Worm (Caenorhabditis elegans) whole organism, young adult: ENCODE results near the gene atf-7.

Experiments used
- B0019.2 ChIP-seq: fragments of 200-800 bp; sonication (Bioruptor generic); conservative IDR thresholded peaks from 2 replicates; pipeline ENCODE4 v1.3.6; 2022; ENCODE audit warnings: missing genetic modification reagents, missing genetic modification characterization, missing compliant biosample characterization
- F22D6.2 ChIP-seq: sonication (generic microtip); optimal IDR thresholded peaks from 2 replicates; lab custom pipeline; 2016; ENCODE audit warnings: mild to moderate bottlenecking, missing genetic modification characterization, missing compliant biosample characterization
- F33H1.4 ChIP-seq: fragments of 200-800 bp; sonication (Bioruptor generic); IDR thresholded peaks from 2 replicates; pipeline ENCODE4 v1.3.6; 2022; ENCODE audit warnings: missing genetic modification reagents, missing genetic modification characterization, missing compliant biosample characterization
- F52B5.7 ChIP-seq: sonication (generic microtip); optimal IDR thresholded peaks from 2 replicates; lab custom pipeline; 2016; ENCODE audit warnings: mild to moderate bottlenecking, missing genetic modification characterization, missing compliant biosample characterization
- F57A8.1 ChIP-seq: fragments of 200-800 bp; sonication (Bioruptor generic); optimal IDR thresholded peaks from 2 replicates; lab custom pipeline; 2018; ENCODE audit warnings: mild to moderate bottlenecking, missing genetic modification characterization, moderate library complexity, missing compliant biosample characterization
- K11D2.4 ChIP-seq: fragments of 200-800 bp; sonication (Bioruptor generic); IDR thresholded peaks from 2 replicates; pipeline ENCODE4 v1.3.6; 2022; ENCODE audit warnings: missing genetic modification reagents, missing genetic modification characterization, missing compliant biosample characterization
- T26A5.8 ChIP-seq: sonication (generic microtip); optimal IDR thresholded peaks from 2 replicates; lab custom pipeline; 2016; ENCODE audit warnings: missing genetic modification characterization, missing compliant biosample characterization
- ZK185.1 ChIP-seq: sonication (generic microtip); optimal IDR thresholded peaks from 2 replicates; lab custom pipeline; 2016; ENCODE audit warnings: mild to moderate bottlenecking, missing genetic modification characterization, missing compliant biosample characterization; ENCODE audit not compliant: poor library complexity, severe bottlenecking
- ama-1 ChIP-seq, 3 experiments: fragments of 150-350 bp in 1 of 3; sonication (generic microtip) in 2 of 3; optimal IDR thresholded peaks; 2 replicates each; lab custom pipeline; 2014 to 2018; ENCODE audit warnings: missing biosample characterization in 2 of 3, missing genetic modification characterization in 2 of 3, missing genetic modification reagents in 2 of 3
- atf-7 ChIP-seq: sonication (generic microtip); optimal IDR thresholded peaks from 2 replicates; lab custom pipeline; 2017; ENCODE audit warnings: mild to moderate bottlenecking, missing genetic modification characterization, missing compliant biosample characterization
- bed-1 ChIP-seq: fragments of 200-800 bp; sonication (Bioruptor generic); IDR thresholded peaks from 2 replicates; pipeline ENCODE4 v1.3.6; 2022; ENCODE audit warnings: missing genetic modification reagents, missing genetic modification characterization, missing compliant biosample characterization
- cebp-1 ChIP-seq, 2 experiments: fragments of 200-800 bp in 1 of 2; sonication (Bioruptor generic) in 1 of 2; sonication (generic microtip) in 1 of 2; IDR thresholded peaks in 1 of 2; optimal IDR thresholded peaks in 1 of 2; 2 replicates each; pipeline versions ENCODE4 v1.3.6 to Lab custom; 2017 to 2022; ENCODE audit warnings: missing compliant biosample characterization in 2 of 2, missing genetic modification characterization in 2 of 2, mild to moderate bottlenecking in 1 of 2, missing genetic modification reagents in 1 of 2, moderate library complexity in 1 of 2
- ceh-58 ChIP-seq: fragments of 200-800 bp; sonication (Bioruptor generic); IDR thresholded peaks from 2 replicates; pipeline ENCODE4 v1.3.6; 2022; ENCODE audit warnings: missing genetic modification characterization, missing compliant biosample characterization
- ceh-91 ChIP-seq: fragments of 200-800 bp; sonication (Bioruptor generic); IDR thresholded peaks from 2 replicates; pipeline ENCODE4 v1.3.6; 2022; ENCODE audit warnings: missing genetic modification reagents, missing genetic modification characterization, missing compliant biosample characterization
- die-1 ChIP-seq: sonication (generic microtip); optimal IDR thresholded peaks from 2 replicates; lab custom pipeline; 2016; ENCODE audit warnings: missing genotype, mild to moderate bottlenecking, missing genetic modification characterization, missing compliant biosample characterization
- egrh-3 ChIP-seq: fragments of 200-800 bp; sonication (Bioruptor generic); IDR thresholded peaks from 2 replicates; pipeline ENCODE4 v1.3.6; 2022; ENCODE audit warnings: missing genetic modification reagents, missing genetic modification characterization, missing compliant biosample characterization
- him-1 ChIP-seq: sonication (generic microtip); optimal IDR thresholded peaks from 2 replicates; lab custom pipeline; 2016; ENCODE audit warnings: missing genotype, missing genetic modification reagents, missing genetic modification characterization, missing compliant biosample characterization
- hlh-12 ChIP-seq: sonication (generic microtip); optimal IDR thresholded peaks from 2 replicates; lab custom pipeline; 2016; ENCODE audit warnings: missing genetic modification characterization, missing compliant biosample characterization
- hlh-26 ChIP-seq: fragments of 200-800 bp; sonication (Bioruptor generic); conservative IDR thresholded peaks from 2 replicates; pipeline ENCODE4 v1.3.6; 2022; ENCODE audit warnings: missing genetic modification reagents, missing genetic modification characterization, missing compliant biosample characterization
- lag-1 ChIP-seq: fragments of 200-800 bp; sonication (Bioruptor generic); IDR thresholded peaks from 2 replicates; pipeline ENCODE4 v1.3.6; 2022; ENCODE audit warnings: missing genetic modification reagents, missing genetic modification characterization, missing compliant biosample characterization
- let-526 ChIP-seq: fragments of 200-800 bp; sonication (Bioruptor generic); IDR thresholded peaks from 2 replicates; pipeline ENCODE4 v1.3.6; 2022; ENCODE audit warnings: missing genetic modification reagents, missing genetic modification characterization, missing compliant biosample characterization
- let-607 ChIP-seq, 2 experiments: fragments of 200-800 bp in 1 of 2; sonication (Bioruptor generic) in 1 of 2; sonication (generic microtip) in 1 of 2; optimal IDR thresholded peaks; 2 replicates each; lab custom pipeline; 2016 to 2018; ENCODE audit warnings: mild to moderate bottlenecking in 2 of 2, missing compliant biosample characterization in 2 of 2, missing genetic modification characterization in 2 of 2, moderate library complexity in 2 of 2, missing genotype in 1 of 2
- lir-1 ChIP-seq: fragments of 200-800 bp; sonication (Bioruptor generic); conservative IDR thresholded peaks from 2 replicates; pipeline ENCODE4 v1.3.6; 2022; ENCODE audit warnings: missing genetic modification reagents, missing genetic modification characterization, missing compliant biosample characterization
- madf-10 ChIP-seq: sonication (generic microtip); optimal IDR thresholded peaks from 2 replicates; lab custom pipeline; 2016; ENCODE audit warnings: mild to moderate bottlenecking, missing genetic modification characterization, missing compliant biosample characterization
- madf-8 ChIP-seq: fragments of 200-800 bp; sonication (Bioruptor generic); conservative IDR thresholded peaks from 2 replicates; pipeline ENCODE4 v1.3.6; 2022; ENCODE audit warnings: missing genetic modification reagents, missing genetic modification characterization, missing compliant biosample characterization
- mes-4 ChIP-seq: sonication (generic microtip); optimal IDR thresholded peaks from 2 replicates; lab custom pipeline; 2016; ENCODE audit warnings: missing genotype, missing genetic modification characterization, missing compliant biosample characterization
- nfyb-1 ChIP-seq: fragments of 200-800 bp; sonication (Bioruptor generic); IDR thresholded peaks from 2 replicates; pipeline ENCODE4 v1.3.6; 2022; ENCODE audit warnings: missing genetic modification reagents, missing genetic modification characterization, missing compliant biosample characterization
- nhr-80 ChIP-seq: sonication (generic microtip); optimal IDR thresholded peaks from 2 replicates; lab custom pipeline; 2016; ENCODE audit warnings: missing genetic modification characterization, missing compliant biosample characterization
- pha-4 ChIP-seq: fragments of 150-350 bp; sonication (generic microtip); optimal IDR thresholded peaks from 2 replicates; lab custom pipeline; 2014; ENCODE audit warnings: missing biosample characterization, missing genetic modification reagents, missing genetic modification characterization
- rec-8 ChIP-seq, 2 experiments: sonication (generic microtip); optimal IDR thresholded peaks; 2 replicates each; lab custom pipeline; 2016; ENCODE audit warnings: mild to moderate bottlenecking in 2 of 2, missing genetic modification characterization in 2 of 2, missing genetic modification reagents in 2 of 2, missing genotype in 2 of 2, missing biosample characterization in 1 of 2, missing compliant biosample characterization in 1 of 2, moderate library complexity in 1 of 2
- sdz-38 ChIP-seq: sonication (generic microtip); optimal IDR thresholded peaks from 2 replicates; lab custom pipeline; 2016; ENCODE audit warnings: missing genotype, missing genetic modification characterization, missing compliant biosample characterization
- sea-2 ChIP-seq: fragments of 200-800 bp; sonication (Bioruptor generic); IDR thresholded peaks from 2 replicates; pipeline ENCODE4 v1.3.6; 2022; ENCODE audit warnings: missing genetic modification characterization, missing compliant biosample characterization
- snpc-1.3 ChIP-seq: sonication (generic microtip); optimal IDR thresholded peaks from 2 replicates; lab custom pipeline; 2017; ENCODE audit warnings: missing genetic modification characterization, mild to moderate bottlenecking, missing compliant biosample characterization, antibody characterized with exemption, moderate library complexity, missing genotype, missing genetic modification reagents; ENCODE audit not compliant: insufficient read depth
- snpc-3.4 ChIP-seq: sonication (generic microtip); optimal IDR thresholded peaks from 2 replicates; lab custom pipeline; 2017; ENCODE audit warnings: missing genetic modification characterization, mild to moderate bottlenecking, missing compliant biosample characterization, antibody characterized with exemption, moderate library complexity, missing genotype, missing genetic modification reagents
- somi-1 ChIP-seq: fragments of 200-800 bp; sonication (Bioruptor generic); optimal IDR thresholded peaks from 2 replicates; lab custom pipeline; 2018; ENCODE audit warnings: mild to moderate bottlenecking, missing genetic modification characterization, missing compliant biosample characterization
- unc-62 ChIP-seq: fragments of 150-350 bp; optimal IDR thresholded peaks from 2 replicates; lab custom pipeline; 2014; ENCODE audit warnings: missing biosample characterization, missing genetic modification reagents, missing genetic modification characterization
- ztf-22 ChIP-seq: fragments of 200-800 bp; sonication (Bioruptor generic); optimal IDR thresholded peaks from 2 replicates; lab custom pipeline; 2018; ENCODE audit warnings: mild to moderate bottlenecking, missing genetic modification characterization, moderate library complexity, missing compliant biosample characterization
- ztf-3 ChIP-seq: fragments of 200-800 bp; sonication (Bioruptor generic); optimal IDR thresholded peaks from 2 replicates; lab custom pipeline; 2018; ENCODE audit warnings: mild to moderate bottlenecking, missing genetic modification characterization, missing compliant biosample characterization

Gene atf-7

DNA sequence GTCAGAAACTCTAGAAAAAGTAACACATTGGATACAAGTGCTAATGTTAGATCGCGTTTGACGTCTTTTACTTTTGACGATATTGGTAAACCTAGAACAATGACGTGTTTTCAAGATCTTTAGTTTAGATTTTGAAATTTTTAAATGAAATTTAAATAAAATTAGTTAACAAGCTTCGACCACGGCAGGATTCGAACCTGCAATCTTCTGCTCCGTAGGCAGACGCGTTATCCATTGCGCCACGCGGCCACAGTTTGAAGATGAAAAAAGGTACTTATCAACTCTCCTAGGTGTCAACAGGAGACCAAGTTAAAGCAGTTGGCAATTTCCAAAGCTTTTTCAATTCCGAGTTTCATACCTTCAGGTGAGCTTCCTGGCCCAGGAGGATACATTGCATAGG lies 49.5 kb downstream of the atf-7 start (continued):
- peak; percentile 55 for TF ChIP-seq snpc-1.3 (tag; lab: Kevin White, UChicago)
- peak; percentile 29 for TF ChIP-seq snpc-3.4 (tag; lab: Kevin White, UChicago)
- peak in 1 of 2 experiments; percentile 29 for TF ChIP-seq rec-8 (tag; optimal IDR thresholded peaks at IDR 0.05; lab: Kevin White, UChicago)
- no peak for TF ChIP-seq T26A5.8 (tag; lab: Kevin White, UChicago)
- no peak for TF ChIP-seq lag-1
- no peak for TF ChIP-seq let-607 (tag; optimal IDR thresholded peaks at IDR 0.05; lab: Kevin White, UChicago)
- TF ChIP-seq him-1 (tag; lab: Kevin White, UChicago) = peak; percentile 72
- no peak for TF ChIP-seq F57A8.1 (GFP tag; lab: Kevin White, UChicago)
- TF ChIP-seq, all 124 proteins: peak for 33

DNA sequence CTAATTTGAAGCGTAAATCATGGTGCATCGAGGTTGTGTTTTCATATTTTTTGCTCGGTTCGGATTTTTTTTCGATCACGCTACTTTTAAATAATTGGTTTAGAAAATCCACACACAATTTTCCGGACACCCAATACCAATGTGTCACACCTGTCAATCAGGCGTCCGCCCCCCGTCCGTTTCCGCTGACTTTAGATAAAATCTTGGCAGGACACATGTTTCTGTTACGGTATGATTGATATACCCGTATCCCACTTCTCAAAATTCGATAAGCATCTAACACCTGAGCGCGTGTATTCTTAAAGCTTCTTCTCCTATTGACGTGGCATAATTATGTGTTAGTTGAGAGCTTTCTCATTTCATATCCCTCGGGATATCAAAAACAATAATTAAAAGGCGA lies 50.8 kb downstream of the atf-7 start:
- TF ChIP-seq somi-1 (GFP tag; lab: Kevin White, UChicago) (no peak), madf-10 (tag; lab: Kevin White, UChicago) (no peak), unc-62 (peak; percentile 92), T26A5.8 (tag; lab: Kevin White, UChicago) (no peak)

DNA sequence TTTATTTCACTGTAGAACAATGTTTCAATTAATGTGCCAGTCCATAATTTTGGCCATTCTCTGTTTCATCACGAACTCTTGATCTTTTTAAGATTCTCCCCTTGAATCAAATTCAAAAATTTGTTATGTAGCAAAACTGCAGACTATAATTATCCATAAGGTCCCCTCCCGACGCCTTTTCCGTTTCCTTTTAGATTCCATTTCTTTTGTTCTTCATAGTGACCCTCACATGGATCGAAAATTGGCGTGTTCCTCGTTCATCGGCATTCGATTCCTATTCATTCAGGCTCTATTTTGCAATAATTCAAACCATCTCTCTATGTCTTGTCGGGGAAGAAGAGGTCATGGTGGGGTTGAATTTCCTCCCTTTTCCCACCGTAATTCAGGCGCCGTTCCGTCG lies 54.4 kb downstream of the atf-7 start:
- TF ChIP-seq let-526 (GFP tag; lab: Robert Waterston, UW) (no peak), snpc-1.3 (tag; lab: Kevin White, UChicago) (no peak), F52B5.7 (tag; lab: Kevin White, UChicago) (no peak), sdz-38 (tag; lab: Kevin White, UChicago) (no peak), madf-8 (no peak), ama-1 (optimal IDR thresholded peaks at IDR 0.05; lab: Kevin White, UChicago) (no peak), ama-1 (GFP tag; optimal IDR thresholded peaks at IDR 0.05; lab: Kevin White, UChicago) (no peak), bed-1 (no peak), lir-1 (GFP tag; lab: Robert Waterston, UW) (no peak), ceh-91 (GFP tag; lab: Robert Waterston, UW) (no peak), cebp-1 (GFP tag; IDR thresholded peaks at IDR 0.05; lab: Robert Waterston, UW) (no peak), cebp-1 (tag; optimal IDR thresholded peaks at IDR 0.05; lab: Kevin White, UChicago) (no peak), nhr-80 (no peak), pha-4 (tag; lab: Kevin White, UChicago) (no peak)

DNA sequence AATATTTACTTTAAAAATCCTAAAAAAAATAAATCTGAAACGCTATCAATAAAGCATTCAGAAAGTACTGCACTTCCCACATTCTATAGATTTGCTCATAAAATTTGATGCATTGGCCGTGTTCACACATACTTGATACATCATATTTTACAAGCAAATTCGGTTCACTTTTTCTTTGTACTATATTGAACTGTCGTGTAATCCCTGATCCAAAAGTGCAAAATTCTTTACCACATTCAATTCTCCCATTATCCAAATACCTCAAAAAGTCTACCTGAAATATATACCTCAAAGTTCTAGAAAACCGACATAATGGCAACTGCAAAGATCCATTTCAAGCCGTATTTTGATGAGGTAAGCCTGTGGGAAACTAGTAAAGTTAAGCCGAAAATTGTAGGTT lies 57.1 kb downstream of the atf-7 start, which contains the start of gene nex-3:
Gene nex-3, plus strand, starts transcription at position 301 of the 400 bp plus-strand sequence.
- TF ChIP-seq ZK185.1 (tag; lab: Kevin White, UChicago) = no peak
- TF ChIP-seq sea-2 (GFP tag; lab: Robert Waterston, UW) = no peak
- no peak for TF ChIP-seq ceh-58 (GFP tag; lab: Robert Waterston, UW)
- TF ChIP-seq cebp-1 (GFP tag; IDR thresholded peaks at IDR 0.05; lab: Robert Waterston, UW) = no peak
- no peak for TF ChIP-seq cebp-1 (tag; optimal IDR thresholded peaks at IDR 0.05; lab: Kevin White, UChicago)
- no peak for TF ChIP-seq hlh-12 (tag; lab: Kevin White, UChicago)
- no peak for TF ChIP-seq F22D6.2
- no peak for TF ChIP-seq hlh-26 (GFP tag; lab: Robert Waterston, UW)
- TF ChIP-seq B0019.2 (GFP tag; lab: Robert Waterston, UW) = no peak
- no peak for TF ChIP-seq mes-4 (tag; lab: Kevin White, UChicago)
- no peak for TF ChIP-seq nfyb-1
- no peak for TF ChIP-seq die-1
- TF ChIP-seq egrh-3 (GFP tag; lab: Robert Waterston, UW) = no peak
- TF ChIP-seq atf-7 = no peak
- no peak for TF ChIP-seq ztf-3
- TF ChIP-seq bed-1 = no peak
- TF ChIP-seq madf-10 (tag; lab: Kevin White, UChicago) = no peak
- no peak for TF ChIP-seq K11D2.4 (GFP tag; lab: Robert Waterston, UW)
- no peak for TF ChIP-seq F33H1.4 (GFP tag; lab: Robert Waterston, UW)
- TF ChIP-seq ztf-22 (GFP tag; lab: Kevin White, UChicago) = no peak
- TF ChIP-seq, all 124 proteins: peak for 0
